Worm (Caenorhabditis elegans) whole organism, midembryonic: Measurements from ENCODE around the gene srsx-15.

ENCODE experiments used
- T22C8.4 ChIP-seq: fragments of 200-800 bp; sonication (Bioruptor generic); IDR thresholded peaks from 2 replicates; pipeline ENCODE4 v1.3.6; 2022; ENCODE audit warnings: missing genetic modification characterization, missing compliant biosample characterization
- cog-1 ChIP-seq: sonication (generic microtip); optimal IDR thresholded peaks from 2 replicates; lab custom pipeline; 2016; ENCODE audit warnings: missing genetic modification characterization, missing compliant biosample characterization
- flt-1 ChIP-seq: fragments of 200-800 bp; sonication (Bioruptor generic); IDR thresholded peaks from 2 replicates; pipeline ENCODE4 v1.3.6; 2022; ENCODE audit warnings: missing genetic modification characterization, missing compliant biosample characterization
- klf-2 ChIP-seq: fragments of 200-800 bp; sonication (Bioruptor generic); conservative IDR thresholded peaks from 2 replicates; pipeline ENCODE4 v1.3.6; 2022; ENCODE audit warnings: missing genetic modification reagents, missing genetic modification characterization, missing compliant biosample characterization
- med-1 ChIP-seq: sonication (generic microtip); optimal IDR thresholded peaks from 2 replicates; lab custom pipeline; 2017; ENCODE audit warnings: missing genetic modification characterization, mild to moderate bottlenecking, missing compliant biosample characterization, antibody characterized with exemption, missing genetic modification reagents; ENCODE audit not compliant: insufficient read depth
- ref-1 ChIP-seq: fragments of 200-800 bp; sonication (Bioruptor generic); conservative IDR thresholded peaks from 2 replicates; pipeline ENCODE4 v1.3.6; 2022; ENCODE audit warnings: missing genetic modification reagents, missing genetic modification characterization, missing compliant biosample characterization
- tab-1 ChIP-seq: fragments of 200-800 bp; sonication (Bioruptor generic); IDR thresholded peaks from 2 replicates; pipeline ENCODE4 v1.3.6; 2022; ENCODE audit warnings: missing genetic modification characterization, missing compliant biosample characterization
- ztf-23 ChIP-seq: fragments of 200-800 bp; sonication (Bioruptor generic); IDR thresholded peaks from 2 replicates; pipeline ENCODE4 v1.3.6; 2022; ENCODE audit warnings: missing genetic modification reagents, missing genetic modification characterization, missing compliant biosample characterization
- ztf-29 ChIP-seq: fragments of 200-800 bp; sonication (Bioruptor generic); IDR thresholded peaks from 2 replicates; pipeline ENCODE4 v1.3.6; 2022; ENCODE audit warnings: missing genetic modification reagents, missing genetic modification characterization, missing compliant biosample characterization

The srsx-15 gene

DNA sequence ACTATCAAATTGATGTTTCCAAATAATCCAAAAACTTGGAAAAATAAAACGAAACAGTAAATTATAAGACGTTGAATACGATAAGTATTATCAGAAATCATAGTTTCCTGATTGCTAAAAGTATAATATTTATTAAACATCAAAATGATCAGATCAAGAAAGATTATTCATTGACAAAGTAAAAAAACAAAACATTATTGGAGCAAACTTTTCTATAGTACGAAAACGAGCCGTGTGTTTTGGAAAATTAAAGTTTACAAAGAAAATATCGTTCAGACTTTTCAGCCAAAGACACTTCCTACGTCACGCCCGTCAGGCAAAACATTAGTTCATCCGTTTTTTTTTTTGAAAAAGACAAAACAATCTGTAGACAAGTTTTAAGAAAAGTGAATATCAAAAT is at the start of gene srsx-15:
Gene srsx-15, minus strand, starts transcription at position 101 of the 400 bp plus-strand sequence.
- TF ChIP-seq klf-2 (GFP tag; lab: Robert Waterston, UW) (no peak), tab-1 (GFP tag; lab: Robert Waterston, UW) (no peak), ztf-23 (no peak), flt-1 (GFP tag; lab: Robert Waterston, UW) (no peak), cog-1 (tag; lab: Kevin White, UChicago) (no peak), T22C8.4 (no peak), med-1 (GFP tag; lab: Kevin White, UChicago) (no peak)

DNA sequence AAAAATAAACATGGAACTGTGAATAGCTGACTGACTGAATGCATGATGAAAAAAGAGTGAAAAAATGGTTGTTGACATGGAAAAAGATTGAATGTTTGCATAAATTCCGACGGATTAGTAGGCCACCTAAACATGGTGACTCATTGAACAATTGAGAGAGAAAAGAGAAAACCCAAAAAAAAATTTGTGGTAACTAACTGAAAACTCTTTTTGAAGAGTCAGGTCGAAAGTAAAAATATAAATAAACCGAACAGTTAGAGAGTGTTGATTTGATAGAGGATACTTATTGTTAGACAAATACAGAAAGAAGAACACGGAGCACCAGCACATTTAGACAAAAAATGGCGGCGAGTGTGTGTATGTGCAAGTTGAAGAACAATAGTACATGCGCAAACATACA is 47.7 kb upstream of the srsx-15 start:
- TF ChIP-seq tab-1 (GFP tag; lab: Robert Waterston, UW) = no peak

DNA sequence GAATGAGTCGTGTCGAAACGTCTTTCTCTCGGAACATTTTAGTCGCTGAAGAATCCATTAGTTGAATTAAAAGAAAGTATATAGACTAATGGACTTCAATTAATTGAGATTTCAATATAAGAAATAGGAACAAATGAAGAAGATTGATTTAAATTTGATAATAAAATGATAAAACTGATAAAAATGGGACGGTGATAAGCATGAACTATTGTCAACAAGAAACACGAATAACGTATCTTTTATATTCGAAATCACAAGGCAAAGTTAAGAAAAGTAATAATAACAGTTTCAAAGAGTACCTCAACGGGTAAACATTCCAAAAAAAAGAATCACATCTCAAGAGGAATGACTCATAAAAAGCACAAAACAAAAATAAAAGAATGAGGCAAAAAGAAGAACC is 45.8 kb upstream of the srsx-15 start, which contains the start of gene T19E7.6:
Gene T19E7.6, minus strand, starts transcription at position 45 of the 400 bp plus-strand sequence.
- no peak for TF ChIP-seq med-1 (GFP tag; lab: Kevin White, UChicago)
- TF ChIP-seq klf-2 (GFP tag; lab: Robert Waterston, UW) = no peak
- no peak for TF ChIP-seq T22C8.4
- no peak for TF ChIP-seq tab-1 (GFP tag; lab: Robert Waterston, UW)
- TF ChIP-seq flt-1 (GFP tag; lab: Robert Waterston, UW) = no peak

DNA sequence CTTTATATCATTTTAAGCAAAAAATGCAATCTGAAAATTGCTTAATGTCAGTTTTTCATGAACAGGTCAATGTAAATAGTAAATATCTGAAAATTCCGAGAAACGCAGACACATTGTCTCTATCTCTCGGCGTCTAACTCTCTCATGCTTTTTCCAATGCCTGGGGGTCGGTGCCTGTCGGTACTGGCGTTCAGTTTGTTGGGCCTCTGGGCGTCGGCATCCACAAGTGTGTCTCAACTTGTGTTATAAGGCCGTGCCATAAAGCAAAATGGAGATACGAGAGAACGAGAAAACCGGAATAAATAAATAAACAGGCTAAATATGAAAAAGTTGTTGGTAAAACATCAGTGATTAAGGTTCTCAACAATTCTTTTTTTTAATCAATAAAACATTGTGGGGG is 43.6 kb upstream of the srsx-15 start:
- no peak for TF ChIP-seq flt-1 (GFP tag; lab: Robert Waterston, UW)
- TF ChIP-seq med-1 (GFP tag; lab: Kevin White, UChicago) = no peak
- no peak for TF ChIP-seq ztf-29
- TF ChIP-seq ztf-23 = no peak
- TF ChIP-seq tab-1 (GFP tag; lab: Robert Waterston, UW) = no peak
- TF ChIP-seq T22C8.4 = no peak
- TF ChIP-seq ref-1 (GFP tag; lab: Robert Waterston, UW) = no peak
- no peak for TF ChIP-seq cog-1 (tag; lab: Kevin White, UChicago)
- TF ChIP-seq klf-2 (GFP tag; lab: Robert Waterston, UW) = no peak

DNA sequence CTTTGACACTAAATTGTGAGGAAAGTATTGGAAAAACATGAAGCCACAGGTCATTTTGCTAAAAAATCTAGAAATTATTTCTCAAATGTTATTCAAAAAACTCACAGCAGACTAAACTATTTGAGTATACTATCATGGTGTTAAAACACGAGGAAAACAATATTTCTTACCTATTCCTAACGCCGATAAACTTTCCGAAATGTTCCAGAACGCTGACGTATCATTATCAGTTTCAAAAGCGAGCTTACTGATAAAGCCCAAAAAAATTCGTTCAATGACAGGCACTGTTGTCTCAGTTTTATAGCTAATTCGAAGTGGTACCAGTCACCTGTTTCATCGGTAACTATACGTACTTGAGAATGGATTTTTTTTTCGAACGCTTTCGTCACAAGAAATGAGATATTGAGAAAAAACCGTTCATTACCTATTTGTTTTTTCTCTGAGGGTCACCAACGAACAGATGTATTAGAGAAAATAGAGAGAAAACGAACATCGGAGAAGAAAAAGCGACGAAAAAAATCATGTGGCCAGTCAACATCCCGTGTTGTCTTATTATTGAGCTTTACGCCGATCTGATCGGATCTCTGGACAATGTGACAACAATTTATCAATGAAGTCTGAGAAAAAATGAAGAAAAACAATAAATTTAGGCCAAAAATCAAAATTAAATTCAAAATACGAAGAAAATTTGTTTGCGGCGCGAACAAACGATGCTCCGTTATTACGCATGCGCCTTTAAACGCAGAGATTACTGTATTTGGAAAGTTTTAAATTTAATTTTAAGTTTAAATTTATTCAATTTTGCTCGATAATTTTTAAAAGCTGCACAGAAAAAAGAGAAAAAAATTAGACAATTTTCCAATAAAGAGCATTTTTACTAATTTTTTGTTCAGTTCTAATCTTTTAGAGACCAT is 42.8 kb upstream of the srsx-15 start:
- TF ChIP-seq med-1 (GFP tag; lab: Kevin White, UChicago) = no peak
- no peak for TF ChIP-seq ref-1 (GFP tag; lab: Robert Waterston, UW)
- no peak for TF ChIP-seq flt-1 (GFP tag; lab: Robert Waterston, UW)

DNA sequence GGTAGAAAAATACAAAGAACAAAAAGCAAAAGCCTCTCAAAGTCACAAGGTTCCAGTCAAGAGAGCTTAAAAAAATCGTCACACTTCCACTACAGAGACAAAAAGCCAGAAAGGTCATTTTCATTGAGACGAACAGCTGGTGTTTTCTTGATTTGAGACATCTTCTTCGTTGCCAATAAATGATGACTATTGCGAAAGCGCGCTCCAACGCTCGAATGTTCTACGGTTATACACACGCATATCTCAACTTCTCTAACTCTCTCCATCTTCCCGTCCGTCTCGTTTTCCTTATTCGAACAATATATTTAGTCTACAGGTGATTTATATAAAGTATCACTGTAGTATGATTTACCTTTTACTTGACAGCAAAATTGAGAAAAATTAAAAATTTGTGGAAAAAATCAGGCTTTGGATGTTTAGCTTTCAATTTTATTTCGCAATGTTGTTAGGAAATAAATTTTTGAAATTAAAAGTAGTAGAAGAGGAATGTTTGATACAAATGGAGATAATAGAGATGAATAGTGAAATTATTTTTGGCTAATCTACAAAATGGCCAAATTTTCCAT is 41.8 kb upstream of the srsx-15 start:
- no peak for TF ChIP-seq cog-1 (tag; lab: Kevin White, UChicago)
- no peak for TF ChIP-seq ref-1 (GFP tag; lab: Robert Waterston, UW)
- no peak for TF ChIP-seq klf-2 (GFP tag; lab: Robert Waterston, UW)
- TF ChIP-seq flt-1 (GFP tag; lab: Robert Waterston, UW) = no peak
- TF ChIP-seq tab-1 (GFP tag; lab: Robert Waterston, UW) = no peak
- TF ChIP-seq T22C8.4 = no peak
- TF ChIP-seq med-1 (GFP tag; lab: Kevin White, UChicago) = no peak
- no peak for TF ChIP-seq ztf-23
- no peak for TF ChIP-seq ztf-29

DNA sequence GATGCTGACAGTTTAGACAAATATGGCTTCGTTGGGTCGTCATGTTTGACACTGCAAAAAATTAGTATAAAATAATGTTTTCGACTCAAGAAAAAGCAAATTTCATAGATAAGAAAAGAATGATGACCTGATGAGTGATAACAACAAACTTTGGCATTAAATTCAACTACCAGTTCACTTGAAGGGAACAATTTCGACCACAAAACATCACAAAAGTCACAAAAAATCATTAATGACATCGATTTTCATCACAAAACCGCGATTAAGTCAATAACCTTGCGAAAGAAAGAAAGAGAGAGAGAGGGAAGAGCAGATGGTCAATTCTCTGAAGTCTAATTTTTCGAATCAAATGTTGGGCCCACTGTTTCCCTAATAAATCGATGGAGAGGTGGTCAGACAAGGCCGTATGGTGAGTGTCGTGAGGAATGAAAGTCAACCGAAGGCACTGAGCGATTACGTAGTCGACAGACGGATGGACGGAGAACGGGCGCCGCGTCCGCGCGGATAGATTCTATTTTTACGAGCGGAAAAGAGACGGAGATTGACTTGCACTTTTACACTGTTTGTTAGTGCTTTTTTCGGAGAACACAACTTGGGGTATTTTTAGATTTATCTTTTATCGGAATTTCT is 40.9 kb upstream of the srsx-15 start, which contains the start of gene bec-1:
Gene bec-1, minus strand, starts transcription at position 51 of the 630 bp plus-strand sequence.
- no peak for TF ChIP-seq klf-2 (GFP tag; lab: Robert Waterston, UW)

DNA sequence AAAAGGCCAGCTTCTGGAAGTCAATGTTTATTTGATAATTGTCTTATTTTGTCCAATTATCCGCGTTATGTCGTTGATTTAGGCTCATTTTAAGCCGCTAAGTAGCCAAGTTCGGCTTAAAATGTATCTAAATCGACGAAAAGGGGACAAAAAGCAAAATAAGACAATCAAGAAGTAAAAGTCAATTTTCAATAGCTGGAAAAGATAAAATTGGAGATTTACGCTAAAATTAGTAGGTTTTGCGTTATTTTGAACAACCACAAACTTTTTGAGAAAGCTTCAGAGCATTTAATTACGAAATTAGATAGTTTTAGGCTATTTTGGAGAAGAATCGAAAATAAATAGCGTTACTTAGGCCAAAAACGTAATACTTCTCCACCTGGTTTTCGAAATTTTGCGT is 39.3 kb upstream of the srsx-15 start:
- no peak for TF ChIP-seq flt-1 (GFP tag; lab: Robert Waterston, UW)
- TF ChIP-seq med-1 (GFP tag; lab: Kevin White, UChicago) = no peak
- TF ChIP-seq tab-1 (GFP tag; lab: Robert Waterston, UW) = no peak
- TF ChIP-seq ztf-29 = no peak
- no peak for TF ChIP-seq cog-1 (tag; lab: Kevin White, UChicago)
- TF ChIP-seq klf-2 (GFP tag; lab: Robert Waterston, UW) = no peak
- no peak for TF ChIP-seq ztf-23
- TF ChIP-seq T22C8.4 = no peak
- no peak for TF ChIP-seq ref-1 (GFP tag; lab: Robert Waterston, UW)

DNA sequence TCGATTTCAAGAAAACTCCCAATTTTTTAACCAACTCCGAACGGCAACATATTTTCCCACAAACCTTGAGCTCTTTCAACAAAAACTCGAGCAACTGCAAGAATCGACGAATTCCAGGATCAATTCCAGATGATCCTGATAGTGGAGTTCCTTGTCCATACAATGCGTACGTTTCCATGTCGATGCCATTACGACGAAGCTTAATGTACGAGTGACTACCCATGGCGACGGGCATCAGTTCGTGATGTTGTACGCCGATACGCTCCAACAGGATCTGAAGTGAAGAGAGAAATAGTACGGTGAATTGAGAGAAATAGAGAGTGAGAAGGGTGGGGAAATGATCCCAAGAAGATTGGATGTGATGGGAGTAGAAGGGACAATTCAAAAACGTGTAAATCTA is 38.5 kb upstream of the srsx-15 start:
- no peak for TF ChIP-seq med-1 (GFP tag; lab: Kevin White, UChicago)
- TF ChIP-seq flt-1 (GFP tag; lab: Robert Waterston, UW) = no peak

DNA sequence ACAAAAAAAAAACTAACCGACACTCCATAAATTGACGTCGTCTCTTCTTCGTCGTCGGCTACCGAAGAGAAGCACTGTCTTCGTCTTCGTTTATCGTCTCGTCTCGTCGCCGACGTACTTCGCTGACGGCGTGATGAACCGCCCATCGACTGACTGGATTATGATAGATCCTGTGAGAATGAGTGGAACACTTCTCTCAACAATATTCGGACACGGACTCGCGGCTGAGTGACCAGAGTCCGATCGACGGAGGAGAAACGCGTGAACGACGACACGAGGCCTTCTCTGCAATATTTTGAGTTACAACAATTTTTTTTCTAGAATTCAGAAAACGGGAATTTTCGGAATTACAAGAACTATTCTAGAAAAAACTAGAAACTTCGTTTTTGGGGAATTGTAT is 36.6 kb upstream of the srsx-15 start, which contains the start of gene skn-1:
Gene skn-1, minus strand, starts transcription at position 146 of the 400 bp plus-strand sequence.
- no peak for TF ChIP-seq T22C8.4
- TF ChIP-seq klf-2 (GFP tag; lab: Robert Waterston, UW) = no peak
- TF ChIP-seq tab-1 (GFP tag; lab: Robert Waterston, UW) = no peak
- TF ChIP-seq ref-1 (GFP tag; lab: Robert Waterston, UW) = no peak
- no peak for TF ChIP-seq ztf-23
- no peak for TF ChIP-seq cog-1 (tag; lab: Kevin White, UChicago)
- TF ChIP-seq flt-1 (GFP tag; lab: Robert Waterston, UW) = no peak
- no peak for TF ChIP-seq ztf-29
- no peak for TF ChIP-seq med-1 (GFP tag; lab: Kevin White, UChicago)
